Fruit fly (Drosophila melanogaster) whole organism, embryonic: ENCODE measurements around the gene Tre1.

ENCODE experiments used
- B-H2 ChIP-seq: fragments of 200-800 bp; sonication (Bioruptor generic); optimal IDR thresholded peaks from 2 replicates; lab custom pipeline; 2018; ENCODE audit warnings: missing biosample characterization, mild to moderate bottlenecking, missing genetic modification characterization
- CG10267 ChIP-seq: fragments of 200-800 bp; sonication (Bioruptor generic); optimal IDR thresholded peaks from 2 replicates; lab custom pipeline; 2018; ENCODE audit warnings: missing biosample characterization, mild to moderate bottlenecking, missing genetic modification characterization, moderate library complexity
- CG10274 ChIP-seq: fragments of 200-800 bp; sonication (Bioruptor generic); optimal IDR thresholded peaks from 3 replicates; lab custom pipeline; 2017; ENCODE audit warnings: missing biosample characterization, mild to moderate bottlenecking, missing genetic modification characterization
- CG11093 ChIP-seq: fragments of 200-800 bp; sonication (Bioruptor generic); IDR thresholded peaks from 3 replicates; pipeline ENCODE4 v1.3.6; 2022; ENCODE audit warnings: missing biosample characterization, missing genetic modification characterization
- CG11560 ChIP-seq: fragments of 200-800 bp; sonication (Bioruptor generic); IDR thresholded peaks from 3 replicates; pipeline ENCODE4 v1.3.6; 2022; ENCODE audit warnings: missing biosample characterization, missing genetic modification characterization
- CG11723 ChIP-seq: fragments of 200-800 bp; sonication (Bioruptor generic); optimal IDR thresholded peaks from 2 replicates; lab custom pipeline; 2017; ENCODE audit warnings: missing biosample characterization, mild to moderate bottlenecking, missing genetic modification characterization
- CG12391 ChIP-seq: fragments of 200-800 bp; sonication (Bioruptor generic); optimal IDR thresholded peaks from 3 replicates; lab custom pipeline; 2018; ENCODE audit warnings: missing biosample characterization, mild to moderate bottlenecking, missing genetic modification characterization, moderate library complexity
- CG13287 ChIP-seq: fragments of 200-800 bp; sonication (Bioruptor generic); IDR thresholded peaks from 2 replicates; pipeline ENCODE4 v1.3.6; 2022; ENCODE audit warnings: missing biosample characterization, missing genetic modification characterization; ENCODE audit not compliant: partially characterized antibody
- CG15073 ChIP-seq: fragments of 200-800 bp; sonication (Bioruptor generic); optimal IDR thresholded peaks from 2 replicates; lab custom pipeline; 2016; ENCODE audit warnings: missing biosample characterization, missing genetic modification characterization
- CG15269 ChIP-seq: fragments of 200-800 bp; sonication (Bioruptor generic); optimal IDR thresholded peaks from 2 replicates; lab custom pipeline; 2018; ENCODE audit warnings: missing biosample characterization, mild to moderate bottlenecking, missing genetic modification characterization, moderate library complexity
- CG17912 ChIP-seq: fragments of 200-800 bp; sonication (Bioruptor generic); optimal IDR thresholded peaks from 2 replicates; lab custom pipeline; 2018; ENCODE audit warnings: missing biosample characterization, mild to moderate bottlenecking, missing genetic modification characterization
- CG1792 ChIP-seq: fragments of 200-800 bp; sonication (Bioruptor generic); optimal IDR thresholded peaks from 2 replicates; lab custom pipeline; 2016; ENCODE audit warnings: missing biosample characterization, missing genetic modification characterization
- CG2712 ChIP-seq: fragments of 200-800 bp; optimal IDR thresholded peaks from 3 replicates; lab custom pipeline; 2019; ENCODE audit warnings: missing biosample characterization, mild to moderate bottlenecking, missing genetic modification characterization, moderate library complexity
- CG32532 ChIP-seq: fragments of 200-800 bp; sonication (Bioruptor generic); IDR thresholded peaks from 2 replicates; pipeline ENCODE4 v1.3.6; 2022; ENCODE audit warnings: missing biosample characterization, missing genetic modification characterization
- CG3407 ChIP-seq: fragments of 200-800 bp; sonication (Bioruptor generic); optimal IDR thresholded peaks from 2 replicates; lab custom pipeline; 2018; ENCODE audit warnings: missing biosample characterization, mild to moderate bottlenecking, missing genetic modification characterization
- CG3847 ChIP-seq: fragments of 200-800 bp; sonication (Bioruptor generic); IDR thresholded peaks from 2 replicates; pipeline ENCODE4 v1.3.6; 2022; ENCODE audit warnings: missing biosample characterization, missing genetic modification characterization
- CG4424 ChIP-seq: fragments of 200-800 bp; sonication (Bioruptor generic); optimal IDR thresholded peaks from 3 replicates; lab custom pipeline; 2016; ENCODE audit warnings: missing biosample characterization, missing genetic modification characterization
- CG5953 ChIP-seq: fragments of 200-800 bp; sonication (Bioruptor generic); IDR thresholded peaks from 2 replicates; pipeline ENCODE4 v1.3.6; 2022; ENCODE audit warnings: missing biosample characterization, missing genetic modification characterization
- CG6654 ChIP-seq: fragments of 200-800 bp; sonication (Bioruptor generic); optimal IDR thresholded peaks from 2 replicates; lab custom pipeline; 2017; ENCODE audit warnings: missing biosample characterization, mild to moderate bottlenecking, missing genetic modification characterization
- CG7556 ChIP-seq: fragments of 200-800 bp; sonication (Bioruptor generic); optimal IDR thresholded peaks from 2 replicates; lab custom pipeline; 2017; ENCODE audit warnings: missing biosample characterization, mild to moderate bottlenecking, missing genetic modification characterization
- CG7928 ChIP-seq: fragments of 200-800 bp; sonication (Bioruptor generic); optimal IDR thresholded peaks from 2 replicates; lab custom pipeline; 2017; ENCODE audit warnings: missing biosample characterization, mild to moderate bottlenecking, missing genetic modification characterization
- CG9437 ChIP-seq: fragments of 200-800 bp; sonication (Bioruptor generic); optimal IDR thresholded peaks from 2 replicates; lab custom pipeline; 2018; ENCODE audit warnings: missing biosample characterization, mild to moderate bottlenecking, missing genetic modification characterization
- CG9727 ChIP-seq: fragments of 200-800 bp; sonication (Bioruptor generic); optimal IDR thresholded peaks from 3 replicates; lab custom pipeline; 2017; ENCODE audit warnings: missing biosample characterization, mild to moderate bottlenecking, missing genetic modification characterization
- CG9876 ChIP-seq: fragments of 200-800 bp; sonication (Bioruptor generic); optimal IDR thresholded peaks from 2 replicates; lab custom pipeline; 2016; ENCODE audit warnings: missing biosample characterization, missing genetic modification characterization
- Dad ChIP-seq: fragments of 200-800 bp; sonication (Bioruptor generic); optimal IDR thresholded peaks from 3 replicates; lab custom pipeline; 2016; ENCODE audit warnings: missing biosample characterization, missing genetic modification characterization
- Dfd ChIP-seq, 2 experiments: fragments of >200 bp; optimal IDR thresholded peaks; 2 replicates each; lab custom pipeline; 2017; ENCODE audit warnings: missing biosample characterization in 2 of 2, missing genetic modification characterization in 2 of 2
- Doc3 ChIP-seq: fragments of 200-800 bp; sonication (Bioruptor generic); IDR thresholded peaks from 3 replicates; pipeline ENCODE4 v1.3.6; 2022; ENCODE audit warnings: missing biosample characterization, missing genetic modification characterization; ENCODE audit not compliant: partially characterized antibody
- Hr51 ChIP-seq, 2 experiments: fragments of 200-800 bp; sonication (Bioruptor generic); optimal IDR thresholded peaks; 2 replicates in 1 of 2; 3 replicates in 1 of 2; lab custom pipeline; 2016 to 2018; ENCODE audit warnings: missing biosample characterization in 2 of 2, missing genetic modification characterization in 2 of 2, mild to moderate bottlenecking in 1 of 2, moderate library complexity in 1 of 2
- Med ChIP-seq: fragments of 200-800 bp; sonication (Bioruptor generic); peaks from one replicate; lab custom pipeline; 2016; ENCODE audit warnings: missing biosample characterization, missing genetic modification characterization, mild to moderate bottlenecking, inconsistent platforms, moderate library complexity
- Meics ChIP-seq: fragments of 200-800 bp; sonication (Bioruptor generic); optimal IDR thresholded peaks from 2 replicates; lab custom pipeline; 2017; ENCODE audit warnings: missing biosample characterization, mild to moderate bottlenecking, missing genetic modification characterization
- Scr ChIP-seq: fragments of 200-800 bp; sonication (Bioruptor generic); IDR thresholded peaks from 2 replicates; pipeline ENCODE4 v1.3.6; 2022; ENCODE audit warnings: missing biosample characterization, missing genetic modification characterization; ENCODE audit not compliant: partially characterized antibody
- amos ChIP-seq: fragments of 200-800 bp; sonication (Bioruptor generic); IDR thresholded peaks from 2 replicates; pipeline ENCODE4 v1.3.6; 2022; ENCODE audit warnings: missing biosample characterization, missing genetic modification characterization; ENCODE audit not compliant: partially characterized antibody
- cad ChIP-seq: fragments of >200 bp; optimal IDR thresholded peaks from 2 replicates; lab custom pipeline; 2017; ENCODE audit warnings: missing biosample characterization, missing genetic modification characterization
- crc ChIP-seq: fragments of 200-800 bp; sonication (Bioruptor generic); optimal IDR thresholded peaks from 2 replicates; lab custom pipeline; 2016; ENCODE audit warnings: missing biosample characterization, missing genetic modification characterization
- cwo ChIP-seq: fragments of 200-800 bp; sonication (Bioruptor generic); optimal IDR thresholded peaks from 3 replicates; lab custom pipeline; 2017; ENCODE audit warnings: missing biosample characterization, missing genetic modification characterization, mild to moderate bottlenecking, moderate library complexity, missing genetic modification reagents
- dysf ChIP-seq: fragments of 200-800 bp; sonication (Bioruptor generic); IDR thresholded peaks from 3 replicates; pipeline ENCODE4 v1.3.6; 2022; ENCODE audit warnings: missing biosample characterization, missing genetic modification characterization
- esg ChIP-seq: fragments of 200-800 bp; sonication (Bioruptor generic); conservative IDR thresholded peaks from 2 replicates; pipeline ENCODE4 v1.3.6; 2022; ENCODE audit warnings: missing biosample characterization, missing genetic modification characterization
- gro ChIP-seq: fragments of 200-800 bp; sonication (Bioruptor generic); optimal IDR thresholded peaks from 2 replicates; lab custom pipeline; 2016; ENCODE audit warnings: missing biosample characterization, missing genetic modification characterization
- kah ChIP-seq: fragments of 200-800 bp; sonication (Bioruptor generic); optimal IDR thresholded peaks from 2 replicates; lab custom pipeline; 2018; ENCODE audit warnings: missing biosample characterization, mild to moderate bottlenecking, missing genetic modification characterization
- oc ChIP-seq: fragments of 200-800 bp; sonication (Bioruptor generic); optimal IDR thresholded peaks from 2 replicates; lab custom pipeline; 2018; ENCODE audit warnings: missing biosample characterization, mild to moderate bottlenecking, missing genetic modification characterization, moderate library complexity
- pb ChIP-seq: fragments of 200-800 bp; sonication (Bioruptor generic); optimal IDR thresholded peaks from 3 replicates; lab custom pipeline; 2016; ENCODE audit warnings: missing biosample characterization, missing genetic modification characterization
- pum ChIP-seq: fragments of 200-800 bp; sonication (Bioruptor generic); optimal IDR thresholded peaks from 2 replicates; lab custom pipeline; 2016; ENCODE audit warnings: missing biosample characterization, missing genetic modification characterization
- run ChIP-seq: fragments of 200-800 bp; sonication (Bioruptor generic); optimal IDR thresholded peaks from 3 replicates; lab custom pipeline; 2018; ENCODE audit warnings: missing biosample characterization, mild to moderate bottlenecking, missing genetic modification characterization
- salm ChIP-seq: fragments of 200-800 bp; sonication (Bioruptor generic); optimal IDR thresholded peaks from 2 replicates; lab custom pipeline; 2018; ENCODE audit warnings: missing biosample characterization, mild to moderate bottlenecking, missing genetic modification characterization
- sc ChIP-seq, 3 experiments: fragments of >200 bp in 2 of 3; fragments of 200-800 bp in 1 of 3; sonication (Bioruptor generic) in 1 of 3; optimal IDR thresholded peaks; 2 replicates in 2 of 3; 3 replicates in 1 of 3; lab custom pipeline; 2017; ENCODE audit warnings: mild to moderate bottlenecking in 1 of 3, missing biosample characterization in 1 of 3, missing genetic modification characterization in 1 of 3, missing genetic modification reagents in 1 of 3
- sens-2 ChIP-seq: fragments of 200-800 bp; sonication (Bioruptor generic); IDR thresholded peaks from 2 replicates; pipeline ENCODE4 v1.3.6; 2022; ENCODE audit warnings: missing biosample characterization, missing genetic modification characterization
- sima ChIP-seq: fragments of 200-800 bp; sonication (Bioruptor generic); optimal IDR thresholded peaks from 2 replicates; lab custom pipeline; 2016; ENCODE audit warnings: missing biosample characterization, missing genetic modification characterization
- so ChIP-seq: fragments of 200-800 bp; sonication (Bioruptor generic); IDR thresholded peaks from 3 replicates; pipeline ENCODE4 v1.3.6; 2022; ENCODE audit warnings: missing biosample characterization, missing genetic modification characterization
- tap ChIP-seq: fragments of 200-800 bp; optimal IDR thresholded peaks from 3 replicates; lab custom pipeline; 2019; ENCODE audit warnings: missing biosample characterization, mild to moderate bottlenecking, missing genetic modification characterization, moderate library complexity
- zen ChIP-seq: fragments of 200-800 bp; sonication (Bioruptor generic); optimal IDR thresholded peaks from 3 replicates; lab custom pipeline; 2018; ENCODE audit warnings: missing biosample characterization, mild to moderate bottlenecking, missing genetic modification characterization, moderate library complexity

Gene Tre1

DNA sequence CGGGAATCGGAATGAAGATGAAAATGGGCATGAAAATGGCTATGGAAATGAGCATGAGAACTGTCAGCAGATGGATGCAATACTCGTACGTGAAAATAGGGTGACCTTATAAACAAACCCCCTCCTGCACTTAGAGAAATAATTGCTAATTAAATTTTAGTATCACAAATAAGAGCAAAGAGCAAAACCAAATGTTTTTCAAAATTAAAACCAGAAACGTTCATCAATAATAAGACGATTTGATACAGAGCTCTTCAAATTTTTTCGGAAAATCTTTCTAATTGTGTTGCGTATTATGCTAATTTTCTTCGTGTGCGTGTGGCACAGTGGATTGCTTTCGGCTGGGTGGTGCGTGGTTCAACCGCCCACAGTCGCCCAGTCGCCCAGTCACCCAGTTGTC, 33.5 kb downstream of the Tre1 start (continued):
- peak; percentile 18 for TF ChIP-seq CG7556
- no peak for TF ChIP-seq pb (GFP tag; lab: Kevin White, UChicago)
- TF ChIP-seq CG17912 (GFP tag; lab: Kevin White, UChicago), result no peak
- TF ChIP-seq CG3847 (GFP tag; lab: Robert Waterston, UW), result no peak
- no peak for TF ChIP-seq sima
- no peak for TF ChIP-seq so (GFP tag; lab: Robert Waterston, UW)
- TF ChIP-seq CG9876 (GFP tag; lab: Kevin White, UChicago), result no peak
- TF ChIP-seq CG15073 (GFP tag; lab: Kevin White, UChicago), result no peak
- no peak for TF ChIP-seq salm (tag; lab: Kevin White, UChicago)
- TF ChIP-seq CG9727 (GFP tag; lab: Kevin White, UChicago), result peak; percentile 23
- TF ChIP-seq run (tag; lab: Kevin White, UChicago), result no peak
- TF ChIP-seq CG13287, result no peak
- TF ChIP-seq CG4424 (GFP tag; lab: Kevin White, UChicago), result peak; percentile 13
- no peak for TF ChIP-seq Dfd (GFP tag; optimal IDR thresholded peaks at IDR 0.05; lab: Kevin White, UChicago)
- peak in 1 of 2 experiments; percentile 4 for TF ChIP-seq Hr51 (GFP tag; optimal IDR thresholded peaks at IDR 0.05; lab: Kevin White, UChicago)
- no peak for TF ChIP-seq Scr (GFP tag; lab: Robert Waterston, UW)
- peak; percentile 18 for TF ChIP-seq oc (tag; lab: Kevin White, UChicago)
- TF ChIP-seq CG1792 (GFP tag; lab: Kevin White, UChicago), result no peak
- TF ChIP-seq cad (GFP tag; lab: Kevin White, UChicago), result no peak
- peak; percentile 54 for TF ChIP-seq Med (GFP tag; lab: Kevin White, UChicago)
- no peak for TF ChIP-seq gro (GFP tag; lab: Kevin White, UChicago)
- no peak for TF ChIP-seq CG5953
- peak; percentile 30 for TF ChIP-seq CG10267 (tag; lab: Kevin White, UChicago)
- peak; percentile 14 for TF ChIP-seq CG15269 (tag; lab: Kevin White, UChicago)
- no peak for TF ChIP-seq CG9437 (GFP tag; lab: Kevin White, UChicago)
- TF ChIP-seq Meics (GFP tag; lab: Kevin White, UChicago), result no peak

dm6 chrX:5639083-5639482, 40.7 kb downstream of the Tre1 start:
- TF ChIP-seq CG9727 (GFP tag; lab: Kevin White, UChicago), result peak; percentile 29
- TF ChIP-seq dysf (GFP tag; lab: Robert Waterston, UW), result peak; percentile 19; the same call in 1 of the 3 replicates
- TF ChIP-seq CG2712 (tag; lab: Kevin White, UChicago), result peak; percentile 66
- TF ChIP-seq sens-2, result peak; percentile 59
- TF ChIP-seq Doc3, result no peak
- TF ChIP-seq pum, result peak; percentile 48
- TF ChIP-seq tap (tag; lab: Kevin White, UChicago), result no peak
- no peak for TF ChIP-seq CG10274
- no peak for TF ChIP-seq CG11723 (GFP tag; lab: Kevin White, UChicago)
- no peak for TF ChIP-seq amos
- TF ChIP-seq CG6654 (GFP tag; lab: Kevin White, UChicago), result peak; percentile 29
- no peak for TF ChIP-seq kah (GFP tag; lab: Kevin White, UChicago)
- TF ChIP-seq CG7928 (GFP tag; lab: Kevin White, UChicago), result no peak
- TF ChIP-seq CG11093 (GFP tag; lab: Robert Waterston, UW), result 0 out of 3 replicates have a peak, but pooled peaks have one; percentile 10
- peak; percentile 35; the same call in 1 of the 2 replicates for TF ChIP-seq CG32532
- TF ChIP-seq CG12391 (tag; lab: Kevin White, UChicago), result peak; percentile 39
- no peak for TF ChIP-seq sc (optimal IDR thresholded peaks at IDR 0.05; lab: Kevin White, UChicago)
- TF ChIP-seq sc (GFP tag; optimal IDR thresholded peaks at IDR 0.05; lab: Kevin White, UChicago), result peak; percentile 4
- TF ChIP-seq zen (tag; lab: Kevin White, UChicago), result peak; percentile 19
- TF ChIP-seq CG3407 (GFP tag; lab: Kevin White, UChicago), result peak; percentile 7
- peak; percentile 13 for TF ChIP-seq crc (GFP tag; lab: Kevin White, UChicago)
- TF ChIP-seq Dad (GFP tag; lab: Kevin White, UChicago), result peak; percentile 15
- no peak for TF ChIP-seq cwo
- TF ChIP-seq so (GFP tag; lab: Robert Waterston, UW), result 0 out of 3 replicates have a peak, but pooled peaks have one; percentile 19
- TF ChIP-seq CG11560 (tag; lab: Robert Waterston, UW), result no peak; the same call in 2 of the 3 replicates
- peak; percentile 19; the same call in 1 of the 2 replicates for TF ChIP-seq esg
- no peak for TF ChIP-seq B-H2
